Fruit fly (Drosophila melanogaster) whole organism, embryonic: ENCODE measurements around the gene CG15282.
"Not testable (repeated sequence)": the region's sequence is repeated elsewhere in the genome, so short reads cannot be mapped to it uniquely, and the experiment has no call there.

Experiments used
- Lpt ChIP-seq: fragments of >200 bp; optimal IDR thresholded peaks from 2 replicates; lab custom pipeline; 2018; ENCODE audit warnings: missing biosample characterization, missing genetic modification characterization
- insv ChIP-seq, 2 experiments: fragments of 200-800 bp; sonication (Bioruptor generic); optimal IDR thresholded peaks; 3 replicates each; lab custom pipeline; 2016 to 2018; ENCODE audit warnings: missing biosample characterization in 2 of 2, missing genetic modification characterization in 2 of 2
- pfk ChIP-seq: fragments of 200-800 bp; sonication (Bioruptor generic); optimal IDR thresholded peaks from 2 replicates; lab custom pipeline; 2018; ENCODE audit warnings: missing biosample characterization, mild to moderate bottlenecking, missing genetic modification characterization, moderate library complexity

DNA sequence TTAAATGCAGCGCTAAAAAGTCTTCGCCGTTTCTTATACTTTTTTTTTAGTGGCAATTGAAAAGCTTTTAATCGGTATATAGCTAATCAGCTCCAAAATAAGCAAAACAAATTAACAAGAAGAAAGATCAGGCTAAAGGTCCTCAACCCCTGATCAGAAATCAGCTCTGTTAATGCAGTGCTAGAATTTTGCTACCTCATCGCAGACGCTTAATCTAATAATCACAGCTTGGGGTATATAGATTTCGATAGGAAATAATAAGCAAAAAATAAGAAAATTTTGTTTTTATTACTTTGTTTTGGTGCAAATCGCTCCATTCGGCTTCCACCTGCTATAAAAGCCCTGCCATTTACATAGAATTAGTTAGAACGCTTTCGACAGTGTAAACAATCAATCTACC, 30.6 kb downstream of the CG15282 start, which contains the start of gene CG34166:
- not testable (repeated sequence) for TF ChIP-seq Lpt (GFP tag; lab: Kevin White, UChicago); pfk (GFP tag; lab: Kevin White, UChicago); insv (GFP tag; optimal IDR thresholded peaks at IDR 0.05; lab: Kevin White, UChicago)
